Worm (Caenorhabditis elegans) whole organism, L2 larva: Measurements from ENCODE around the gene W01C8.1.
A peak's percentile ranks its signal among the peaks of the same experiment; 100 is the strongest.

Source experiments
- C34F6.9 ChIP-seq: fragments of 150-350 bp; optimal IDR thresholded peaks from 2 replicates; lab custom pipeline; 2014; ENCODE audit warnings: missing biosample characterization, missing genetic modification characterization
- F13H6.1 ChIP-seq: sonication (generic microtip); optimal IDR thresholded peaks from 2 replicates; lab custom pipeline; 2016; ENCODE audit warnings: missing genetic modification characterization, missing compliant biosample characterization
- R02D3.7 ChIP-seq: fragments of 150-350 bp; optimal IDR thresholded peaks from 2 replicates; lab custom pipeline; 2014; ENCODE audit warnings: missing biosample characterization, missing genetic modification characterization
- Y55F3AM.14 ChIP-seq: fragments of 200-800 bp; sonication (Bioruptor generic); optimal IDR thresholded peaks from 2 replicates; lab custom pipeline; 2018; ENCODE audit warnings: mild to moderate bottlenecking, missing genetic modification characterization, missing compliant biosample characterization
- ZK546.5 ChIP-seq: sonication (generic microtip); optimal IDR thresholded peaks from 2 replicates; lab custom pipeline; 2017; ENCODE audit warnings: missing biosample characterization, missing genetic modification characterization
- alr-1 ChIP-seq: fragments of 150-350 bp; optimal IDR thresholded peaks from 2 replicates; lab custom pipeline; 2014; ENCODE audit warnings: missing biosample characterization, missing genetic modification characterization
- aly-2 ChIP-seq: fragments of 150-350 bp; optimal IDR thresholded peaks from 2 replicates; lab custom pipeline; 2014; ENCODE audit warnings: missing biosample characterization, missing genetic modification characterization
- ama-1 ChIP-seq: fragments of 150-350 bp; optimal IDR thresholded peaks from 2 replicates; lab custom pipeline; 2018; ENCODE audit warnings: inconsistent platforms
- blmp-1 ChIP-seq: sonication (generic microtip); optimal IDR thresholded peaks from 2 replicates; lab custom pipeline; 2017; ENCODE audit warnings: missing genetic modification characterization, mild to moderate bottlenecking, missing compliant biosample characterization, antibody characterized with exemption, moderate library complexity; ENCODE audit not compliant: insufficient read depth
- ceh-16 ChIP-seq: fragments of 150-350 bp; optimal IDR thresholded peaks from 2 replicates; lab custom pipeline; 2014; ENCODE audit warnings: missing biosample characterization, missing genetic modification characterization
- ceh-82 ChIP-seq: fragments of 150-350 bp; optimal IDR thresholded peaks from 2 replicates; lab custom pipeline; 2014; ENCODE audit warnings: missing biosample characterization, missing genetic modification characterization
- crh-2 ChIP-seq: sonication (generic microtip); optimal IDR thresholded peaks from 2 replicates; lab custom pipeline; 2017; ENCODE audit warnings: missing biosample characterization, missing genetic modification characterization
- dmd-4 ChIP-seq: sonication (generic microtip); optimal IDR thresholded peaks from 2 replicates; lab custom pipeline; 2017; ENCODE audit warnings: missing biosample characterization, missing genetic modification characterization
- egl-27 ChIP-seq: sonication (generic microtip); optimal IDR thresholded peaks from 3 replicates; lab custom pipeline; 2017; ENCODE audit warnings: missing biosample characterization, missing genetic modification reagents, missing genetic modification characterization
- elt-1 ChIP-seq: fragments of 150-350 bp; optimal IDR thresholded peaks from 2 replicates; lab custom pipeline; 2014; ENCODE audit warnings: missing biosample characterization, missing genetic modification characterization
- elt-3 ChIP-seq: sonication (generic microtip); optimal IDR thresholded peaks from 2 replicates; lab custom pipeline; 2017; ENCODE audit warnings: missing biosample characterization, missing genetic modification characterization
- fos-1 ChIP-seq: fragments of 150-350 bp; optimal IDR thresholded peaks from 2 replicates; lab custom pipeline; 2014; ENCODE audit warnings: missing biosample characterization, missing genetic modification characterization
- gmeb-1 ChIP-seq: fragments of 150-350 bp; optimal IDR thresholded peaks from 2 replicates; lab custom pipeline; 2014; ENCODE audit warnings: missing biosample characterization, missing genetic modification characterization
- lin-11 ChIP-seq: fragments of 150-350 bp; sonication (generic microtip); optimal IDR thresholded peaks from 2 replicates; lab custom pipeline; 2014; ENCODE audit warnings: missing biosample characterization, missing genetic modification characterization, inconsistent platforms, mixed read lengths
- lin-13 ChIP-seq: fragments of 150-350 bp; optimal IDR thresholded peaks from 2 replicates; lab custom pipeline; 2014; ENCODE audit warnings: missing biosample characterization, missing genetic modification reagents, missing genetic modification characterization
- lin-39 ChIP-seq: fragments of 150-350 bp; optimal IDR thresholded peaks from 2 replicates; lab custom pipeline; 2014; ENCODE audit warnings: missing biosample characterization, missing genetic modification reagents, missing genetic modification characterization
- lsy-2 ChIP-seq, 2 experiments: fragments of 150-350 bp in 1 of 2; sonication (generic microtip) in 1 of 2; optimal IDR thresholded peaks; 2 replicates each; lab custom pipeline; 2014 to 2017; ENCODE audit warnings: missing biosample characterization in 2 of 2, missing genetic modification characterization in 2 of 2
- mab-5 ChIP-seq: fragments of 150-350 bp; optimal IDR thresholded peaks from 2 replicates; lab custom pipeline; 2014; ENCODE audit warnings: missing biosample characterization, missing genetic modification characterization
- mbf-1 ChIP-seq: sonication (generic microtip); optimal IDR thresholded peaks from 2 replicates; lab custom pipeline; 2017; ENCODE audit warnings: missing biosample characterization, missing genetic modification characterization
- mdl-1 ChIP-seq, 2 experiments: fragments of 150-350 bp in 1 of 2; sonication (generic microtip) in 1 of 2; optimal IDR thresholded peaks; 2 replicates each; lab custom pipeline; 2017; ENCODE audit warnings: missing biosample characterization in 2 of 2, missing genetic modification characterization in 2 of 2
- nhr-10 ChIP-seq: sonication (generic microtip); optimal IDR thresholded peaks from 2 replicates; lab custom pipeline; 2017; ENCODE audit warnings: missing biosample characterization, missing genetic modification characterization
- nhr-11 ChIP-seq: fragments of 150-350 bp; optimal IDR thresholded peaks from 2 replicates; lab custom pipeline; 2014; ENCODE audit warnings: missing biosample characterization, missing genetic modification characterization
- nhr-12 ChIP-seq: fragments of 150-350 bp; optimal IDR thresholded peaks from 2 replicates; lab custom pipeline; 2014; ENCODE audit warnings: missing biosample characterization, missing genetic modification characterization
- nhr-129 ChIP-seq: fragments of 150-350 bp; optimal IDR thresholded peaks from 2 replicates; lab custom pipeline; 2014; ENCODE audit warnings: missing biosample characterization, missing genetic modification characterization
- nhr-21 ChIP-seq: fragments of 150-350 bp; optimal IDR thresholded peaks from 2 replicates; lab custom pipeline; 2014; ENCODE audit warnings: missing biosample characterization, missing genetic modification characterization
- nhr-23 ChIP-seq: fragments of 150-350 bp; optimal IDR thresholded peaks from 2 replicates; lab custom pipeline; 2014; ENCODE audit warnings: missing biosample characterization, missing genetic modification reagents, missing genetic modification characterization
- nhr-237 ChIP-seq: fragments of 150-350 bp; optimal IDR thresholded peaks from 2 replicates; lab custom pipeline; 2014; ENCODE audit warnings: missing biosample characterization, missing genetic modification characterization
- nhr-25 ChIP-seq: fragments of 150-350 bp; sonication (generic microtip); optimal IDR thresholded peaks from 3 replicates; lab custom pipeline; 2014; ENCODE audit warnings: missing biosample characterization, missing genetic modification characterization
- nhr-6 ChIP-seq: fragments of 150-350 bp; optimal IDR thresholded peaks from 2 replicates; lab custom pipeline; 2014; ENCODE audit warnings: missing biosample characterization, missing genetic modification characterization
- nhr-77 ChIP-seq: fragments of 150-350 bp; optimal IDR thresholded peaks from 2 replicates; lab custom pipeline; 2014; ENCODE audit warnings: missing biosample characterization, missing genetic modification characterization
- peb-1 ChIP-seq: fragments of 150-350 bp; optimal IDR thresholded peaks from 2 replicates; lab custom pipeline; 2014; ENCODE audit warnings: missing biosample characterization, missing genetic modification characterization
- sem-4 ChIP-seq: fragments of 150-350 bp; optimal IDR thresholded peaks from 2 replicates; lab custom pipeline; 2014; ENCODE audit warnings: missing biosample characterization, missing genetic modification reagents, missing genetic modification characterization
- skn-1 ChIP-seq: sonication (generic microtip); optimal IDR thresholded peaks from 2 replicates; lab custom pipeline; 2017; ENCODE audit warnings: missing biosample characterization, missing genetic modification characterization
- sma-3 ChIP-seq: sonication (generic microtip); optimal IDR thresholded peaks from 2 replicates; lab custom pipeline; 2016; ENCODE audit warnings: missing genetic modification reagents, missing genetic modification characterization, missing compliant biosample characterization
- sma-9 ChIP-seq, 2 experiments: fragments of 150-350 bp in 1 of 2; sonication (generic microtip) in 1 of 2; optimal IDR thresholded peaks; 2 replicates each; lab custom pipeline; 2014 to 2016; ENCODE audit warnings: missing genetic modification characterization in 2 of 2, mild to moderate bottlenecking in 1 of 2, missing biosample characterization in 1 of 2, missing compliant biosample characterization in 1 of 2, missing genetic modification reagents in 1 of 2, moderate library complexity in 1 of 2
- snpc-4 ChIP-seq: fragments of 150-350 bp; optimal IDR thresholded peaks from 2 replicates; lab custom pipeline; 2014; ENCODE audit warnings: missing biosample characterization, missing genetic modification characterization
- unc-39 ChIP-seq: fragments of 150-350 bp; optimal IDR thresholded peaks from 2 replicates; lab custom pipeline; 2014; ENCODE audit warnings: missing biosample characterization, missing genetic modification characterization
- unc-55 ChIP-seq: fragments of 150-350 bp; sonication (generic microtip); optimal IDR thresholded peaks from 3 replicates; lab custom pipeline; 2014; ENCODE audit warnings: missing biosample characterization, missing genetic modification reagents, missing genetic modification characterization
- unc-62 ChIP-seq: fragments of 150-350 bp; optimal IDR thresholded peaks from 2 replicates; lab custom pipeline; 2014; ENCODE audit warnings: missing biosample characterization, missing genetic modification reagents, missing genetic modification characterization
- zag-1 ChIP-seq: fragments of 150-350 bp; optimal IDR thresholded peaks from 2 replicates; lab custom pipeline; 2014; ENCODE audit warnings: missing biosample characterization, missing genetic modification characterization
- ztf-1 ChIP-seq: fragments of 200-800 bp; sonication (Bioruptor generic); conservative IDR thresholded peaks from 2 replicates; pipeline ENCODE4 v1.3.6; 2022; ENCODE audit warnings: missing genetic modification characterization, missing compliant biosample characterization
- ztf-11 ChIP-seq: sonication (generic microtip); optimal IDR thresholded peaks from 2 replicates; lab custom pipeline; 2017; ENCODE audit warnings: missing biosample characterization, missing genetic modification characterization
- ztf-4 ChIP-seq: fragments of 150-350 bp; optimal IDR thresholded peaks from 2 replicates; lab custom pipeline; 2014; ENCODE audit warnings: missing biosample characterization, missing genetic modification characterization

The W01C8.1 gene

DNA sequence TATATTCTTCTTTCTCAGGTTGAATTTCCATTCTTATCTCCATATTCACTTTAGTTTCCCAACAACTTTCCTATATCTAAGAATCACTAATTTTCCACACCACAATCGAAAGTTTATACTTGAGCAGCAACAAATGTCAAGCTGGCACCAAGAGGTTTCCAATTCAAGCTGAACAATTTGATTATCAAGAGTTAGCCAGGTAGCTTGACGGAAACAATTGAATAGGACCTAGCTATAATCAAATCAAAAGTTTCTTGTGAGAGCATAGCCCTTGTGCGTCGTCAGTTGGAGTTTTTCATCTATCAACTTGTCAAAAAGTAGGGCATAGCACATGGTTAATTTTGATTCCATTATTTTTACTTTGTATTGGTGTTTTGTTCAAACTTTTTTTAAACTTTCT is 36.6 kb upstream of the W01C8.1 start:
- TF ChIP-seq snpc-4 (tag; lab: Kevin White, UChicago) (no peak), lsy-2 (tag; optimal IDR thresholded peaks at IDR 0.05; lab: Kevin White, UChicago) (no peak), ama-1 (no peak), unc-39 (tag; lab: Kevin White, UChicago) (no peak), nhr-21 (tag; lab: Kevin White, UChicago) (no peak), sma-3 (GFP tag; lab: Kevin White, UChicago) (no peak)
- TF ChIP-seq, all 48 proteins: peak for 0

DNA sequence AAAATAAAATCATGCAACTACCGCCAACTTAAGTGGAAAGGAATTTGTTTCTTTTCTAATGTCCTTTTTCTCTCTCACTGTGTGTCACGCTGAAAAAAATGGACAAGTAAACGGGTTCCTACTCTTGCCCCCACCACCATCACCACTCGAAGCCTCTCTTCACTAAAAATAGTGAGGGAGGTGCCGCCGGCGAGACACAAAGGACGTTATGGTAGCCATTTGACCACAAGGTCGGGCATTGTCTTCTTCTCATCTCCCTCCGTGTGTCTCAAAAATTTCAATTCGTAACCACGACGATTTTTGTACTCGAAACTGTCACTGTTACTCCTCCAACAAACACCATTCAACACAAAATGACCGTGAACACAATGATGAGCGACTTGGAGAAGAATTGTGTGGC is 32.6 kb upstream of the W01C8.1 start, which contains the start of gene T22B7.22:
Gene T22B7.22, plus strand, starts transcription at position 354 of the 400 bp plus-strand sequence.
- peak; percentile 5 for TF ChIP-seq fos-1 (tag; lab: Kevin White, UChicago)
- TF ChIP-seq Y55F3AM.14 (GFP tag; lab: Kevin White, UChicago), result no peak
- no peak for TF ChIP-seq alr-1
- peak; percentile 42 for TF ChIP-seq F13H6.1 (tag; lab: Kevin White, UChicago)
- no peak for TF ChIP-seq nhr-77 (tag; lab: Kevin White, UChicago)
- no peak for TF ChIP-seq mbf-1 (tag; lab: Kevin White, UChicago)
- no peak for TF ChIP-seq ztf-4 (tag; lab: Kevin White, UChicago)
- TF ChIP-seq nhr-129, result peak; percentile 40
- peak; percentile 3 for TF ChIP-seq blmp-1 (tag; lab: Kevin White, UChicago)
- TF ChIP-seq sma-9 (GFP tag; optimal IDR thresholded peaks at IDR 0.05; lab: Kevin White, UChicago), result peak; percentile 1
- no peak for TF ChIP-seq sma-9 (tag; optimal IDR thresholded peaks at IDR 0.05; lab: Kevin White, UChicago)
- no peak for TF ChIP-seq unc-62 (GFP tag; lab: Kevin White, UChicago)
- TF ChIP-seq nhr-11 (tag; lab: Kevin White, UChicago), result no peak
- no peak for TF ChIP-seq peb-1 (tag; lab: Kevin White, UChicago)
- no peak for TF ChIP-seq unc-55 (GFP tag; lab: Kevin White, UChicago)
- no peak for TF ChIP-seq skn-1 (tag; lab: Kevin White, UChicago)
- no peak for TF ChIP-seq zag-1
- no peak for TF ChIP-seq ZK546.5 (tag; lab: Kevin White, UChicago)
- TF ChIP-seq elt-3, result no peak
- no peak for TF ChIP-seq mdl-1 (tag; optimal IDR thresholded peaks at IDR 0.05; lab: Kevin White, UChicago)
- no peak for TF ChIP-seq lsy-2 (tag; optimal IDR thresholded peaks at IDR 0.05; lab: Kevin White, UChicago)
- TF ChIP-seq nhr-6 (tag; lab: Kevin White, UChicago), result no peak
- TF ChIP-seq ceh-82 (tag; lab: Kevin White, UChicago), result no peak
- TF ChIP-seq mab-5 (tag; lab: Kevin White, UChicago), result no peak
- no peak for TF ChIP-seq nhr-237 (tag; lab: Kevin White, UChicago)
- TF ChIP-seq R02D3.7 (tag; lab: Kevin White, UChicago), result no peak
- no peak for TF ChIP-seq gmeb-1 (tag; lab: Kevin White, UChicago)
- no peak for TF ChIP-seq elt-1 (tag; lab: Kevin White, UChicago)
- TF ChIP-seq sem-4, result no peak
- TF ChIP-seq lin-39 (tag; lab: Kevin White, UChicago), result no peak
- TF ChIP-seq nhr-25, result peak; percentile 89
- no peak for TF ChIP-seq lin-13 (GFP tag; lab: Kevin White, UChicago)
- no peak for TF ChIP-seq ama-1
- TF ChIP-seq C34F6.9 (tag; lab: Kevin White, UChicago), result no peak
- TF ChIP-seq egl-27 (tag; lab: Kevin White, UChicago), result no peak
- TF ChIP-seq ceh-16 (tag; lab: Kevin White, UChicago), result no peak
- peak; percentile 10 for TF ChIP-seq crh-2 (tag; lab: Kevin White, UChicago)
- TF ChIP-seq unc-39 (tag; lab: Kevin White, UChicago), result no peak
- TF ChIP-seq lin-11 (tag; lab: Kevin White, UChicago), result no peak
- no peak for TF ChIP-seq sma-3 (GFP tag; lab: Kevin White, UChicago)
- TF ChIP-seq nhr-21 (tag; lab: Kevin White, UChicago), result no peak
- TF ChIP-seq aly-2 (tag; lab: Kevin White, UChicago), result no peak
- TF ChIP-seq nhr-10 (tag; lab: Kevin White, UChicago), result no peak
- TF ChIP-seq nhr-12, result no peak
- TF ChIP-seq snpc-4 (tag; lab: Kevin White, UChicago), result no peak
- TF ChIP-seq ztf-1 (GFP tag; lab: Robert Waterston, UW), result no peak
- no peak for TF ChIP-seq dmd-4 (tag; lab: Kevin White, UChicago)
- TF ChIP-seq nhr-23 (tag; lab: Kevin White, UChicago), result no peak
- TF ChIP-seq ztf-11, result no peak
